Fruit fly (Drosophila melanogaster) whole organism, embryonic: ENCODE data around the gene CG9799.
A peak's percentile ranks its signal among the peaks of the same experiment; 100 is the strongest.

ENCODE experiments used
- BEAF-32 ChIP-seq: fragments of 200-800 bp; sonication (Bioruptor generic); optimal IDR thresholded peaks from 3 replicates; lab custom pipeline; 2017; ENCODE audit warnings: missing biosample characterization, missing genetic modification characterization, mild to moderate bottlenecking, moderate library complexity, missing genetic modification reagents
- CG13424 ChIP-seq: fragments of 200-800 bp; sonication (Bioruptor generic); optimal IDR thresholded peaks from 2 replicates; lab custom pipeline; 2019; ENCODE audit warnings: missing biosample characterization, mild to moderate bottlenecking, missing genetic modification characterization, moderate library complexity
- CG15514 ChIP-seq: fragments of 200-800 bp; sonication (Bioruptor generic); optimal IDR thresholded peaks from 3 replicates; lab custom pipeline; 2017; ENCODE audit warnings: missing biosample characterization, missing genetic modification characterization, mild to moderate bottlenecking, moderate library complexity, missing genetic modification reagents
- CG15601 ChIP-seq: fragments of 200-800 bp; sonication (Bioruptor generic); optimal IDR thresholded peaks from 3 replicates; lab custom pipeline; 2019; ENCODE audit warnings: missing biosample characterization, mild to moderate bottlenecking, missing genetic modification characterization, moderate library complexity
- CG16779 ChIP-seq: fragments of 200-800 bp; sonication (Bioruptor generic); IDR thresholded peaks from 2 replicates; pipeline ENCODE4 v1.3.6; 2022; ENCODE audit warnings: missing biosample characterization, missing genetic modification characterization
- CG16813 ChIP-seq: fragments of 200-800 bp; sonication (Bioruptor generic); IDR thresholded peaks from 3 replicates; pipeline ENCODE4 v1.3.6; 2022; ENCODE audit warnings: missing biosample characterization, missing genetic modification characterization; ENCODE audit not compliant: partially characterized antibody
- CG17328 ChIP-seq: fragments of 200-800 bp; sonication (Bioruptor generic); IDR thresholded peaks from 2 replicates; pipeline ENCODE4 v1.3.6; 2022; ENCODE audit warnings: missing biosample characterization, missing genetic modification characterization
- CG18599 ChIP-seq: fragments of 200-800 bp; sonication (Bioruptor generic); optimal IDR thresholded peaks from 3 replicates; lab custom pipeline; 2017; ENCODE audit warnings: missing biosample characterization, missing genetic modification characterization, mild to moderate bottlenecking, moderate library complexity, missing genetic modification reagents
- CG2199 ChIP-seq: fragments of 200-800 bp; sonication (Bioruptor generic); IDR thresholded peaks from 3 replicates; pipeline ENCODE4 v1.3.6; 2022; ENCODE audit warnings: missing biosample characterization, missing genetic modification characterization
- CG2202 ChIP-seq: fragments of 200-800 bp; sonication (Bioruptor generic); optimal IDR thresholded peaks from 2 replicates; lab custom pipeline; 2018; ENCODE audit warnings: missing biosample characterization, mild to moderate bottlenecking, missing genetic modification characterization
- CG30431 ChIP-seq: fragments of 200-800 bp; sonication (Bioruptor generic); optimal IDR thresholded peaks from 2 replicates; lab custom pipeline; 2017; ENCODE audit warnings: missing biosample characterization, missing genetic modification characterization
- CG3163 ChIP-seq: fragments of 200-800 bp; sonication (Bioruptor generic); optimal IDR thresholded peaks from 3 replicates; lab custom pipeline; 2016; ENCODE audit warnings: missing biosample characterization, missing genetic modification characterization
- CG3847 ChIP-seq: fragments of 200-800 bp; sonication (Bioruptor generic); IDR thresholded peaks from 2 replicates; pipeline ENCODE4 v1.3.6; 2022; ENCODE audit warnings: missing biosample characterization, missing genetic modification characterization
- CG4424 ChIP-seq: fragments of 200-800 bp; sonication (Bioruptor generic); optimal IDR thresholded peaks from 3 replicates; lab custom pipeline; 2016; ENCODE audit warnings: missing biosample characterization, missing genetic modification characterization
- CG4854 ChIP-seq: fragments of 200-800 bp; sonication (Bioruptor generic); optimal IDR thresholded peaks from 2 replicates; lab custom pipeline; 2016; ENCODE audit warnings: missing biosample characterization, missing genetic modification characterization, inconsistent platforms
- CG6254 ChIP-seq: fragments of 200-800 bp; sonication (Bioruptor generic); optimal IDR thresholded peaks from 3 replicates; lab custom pipeline; 2017; ENCODE audit warnings: mild to moderate bottlenecking, missing biosample characterization, missing genetic modification reagents, missing genetic modification characterization
- CG6683 ChIP-seq: fragments of 200-800 bp; sonication (Bioruptor generic); optimal IDR thresholded peaks from 2 replicates; lab custom pipeline; 2017; ENCODE audit warnings: missing biosample characterization, mild to moderate bottlenecking, missing genetic modification characterization, missing genetic modification reagents
- CG8478 ChIP-seq: fragments of >200 bp; optimal IDR thresholded peaks from 2 replicates; lab custom pipeline; 2018
- Camta ChIP-seq: fragments of 200-800 bp; sonication (Bioruptor generic); optimal IDR thresholded peaks from 2 replicates; lab custom pipeline; 2016; ENCODE audit warnings: missing biosample characterization, missing genetic modification characterization
- Dek ChIP-seq: fragments of 200-800 bp; sonication (Bioruptor generic); optimal IDR thresholded peaks from 3 replicates; lab custom pipeline; 2019; ENCODE audit warnings: missing biosample characterization, mild to moderate bottlenecking, missing genetic modification characterization, moderate library complexity
- Dip2 ChIP-seq: fragments of 200-800 bp; sonication (Bioruptor generic); IDR thresholded peaks from 2 replicates; pipeline ENCODE4 v1.3.6; 2022; ENCODE audit warnings: missing biosample characterization, missing genetic modification characterization
- Ets65A ChIP-seq: fragments of 200-800 bp; sonication (Bioruptor generic); peaks from one replicate; lab custom pipeline; 2016; ENCODE audit warnings: missing biosample characterization, missing genetic modification characterization
- Hr78 ChIP-seq, 2 experiments: fragments of 200-800 bp in 1 of 2; fragments of >200 bp in 1 of 2; sonication (Bioruptor generic) in 1 of 2; optimal IDR thresholded peaks; 2 replicates each; lab custom pipeline; 2017 to 2019; ENCODE audit warnings: missing biosample characterization in 2 of 2, missing genetic modification characterization in 2 of 2, mild to moderate bottlenecking in 1 of 2, moderate library complexity in 1 of 2
- Lpt ChIP-seq: fragments of >200 bp; optimal IDR thresholded peaks from 2 replicates; lab custom pipeline; 2018; ENCODE audit warnings: missing biosample characterization, missing genetic modification characterization
- Meics ChIP-seq: fragments of 200-800 bp; sonication (Bioruptor generic); optimal IDR thresholded peaks from 2 replicates; lab custom pipeline; 2017; ENCODE audit warnings: missing biosample characterization, mild to moderate bottlenecking, missing genetic modification characterization
- Ravus ChIP-seq: fragments of 200-800 bp; sonication (Bioruptor generic); IDR thresholded peaks from 2 replicates; pipeline ENCODE4 v1.3.6; 2022; ENCODE audit warnings: missing biosample characterization, missing genetic modification characterization
- Side ChIP-seq: fragments of 200-800 bp; sonication (Bioruptor generic); optimal IDR thresholded peaks from 2 replicates; lab custom pipeline; 2016; ENCODE audit warnings: missing biosample characterization, missing genetic modification characterization
- Taf1 ChIP-seq: fragments of 200-800 bp; sonication (Bioruptor generic); IDR thresholded peaks from 2 replicates; pipeline ENCODE4 v1.3.6; 2022; ENCODE audit warnings: missing biosample characterization, missing genetic modification characterization
- Usf ChIP-seq: fragments of 200-800 bp; sonication (Bioruptor generic); optimal IDR thresholded peaks from 2 replicates; lab custom pipeline; 2017; ENCODE audit warnings: missing genotype, missing biosample characterization, missing genetic modification characterization
- ab ChIP-seq: fragments of 200-800 bp; sonication (Bioruptor generic); optimal IDR thresholded peaks from 2 replicates; lab custom pipeline; 2016; ENCODE audit warnings: missing biosample characterization, missing genetic modification characterization
- ato ChIP-seq: fragments of 200-800 bp; sonication (Bioruptor generic); IDR thresholded peaks from 2 replicates; pipeline ENCODE4 v1.3.6; 2022; ENCODE audit warnings: missing biosample characterization, missing genetic modification characterization; ENCODE audit not compliant: partially characterized antibody
- az2 ChIP-seq: fragments of 200-800 bp; sonication (Bioruptor generic); optimal IDR thresholded peaks from 3 replicates; lab custom pipeline; 2016; ENCODE audit warnings: missing biosample characterization, missing genetic modification characterization
- bowl ChIP-seq: fragments of 200-800 bp; sonication (Bioruptor generic); IDR thresholded peaks from 2 replicates; pipeline ENCODE4 v1.3.6; 2022; ENCODE audit warnings: missing biosample characterization, missing genetic modification characterization
- bsh ChIP-seq, 2 experiments: fragments of 200-800 bp; sonication (Bioruptor generic); optimal IDR thresholded peaks; 2 replicates each; lab custom pipeline; 2017 to 2018; ENCODE audit warnings: mild to moderate bottlenecking in 2 of 2, missing biosample characterization in 2 of 2, missing genetic modification characterization in 2 of 2, moderate library complexity in 1 of 2
- chm ChIP-seq: fragments of 200-800 bp; sonication (Bioruptor generic); IDR thresholded peaks from 2 replicates; pipeline ENCODE4 v1.3.6; 2022; ENCODE audit warnings: missing biosample characterization, missing genetic modification characterization
- chn ChIP-seq: fragments of 200-800 bp; sonication (Bioruptor generic); optimal IDR thresholded peaks from 2 replicates; lab custom pipeline; 2016; ENCODE audit warnings: missing biosample characterization, missing genetic modification characterization
- croc ChIP-seq: fragments of 200-800 bp; sonication (Bioruptor generic); conservative IDR thresholded peaks from 3 replicates; pipeline ENCODE4 v1.3.6; 2022; ENCODE audit warnings: missing biosample characterization, missing genetic modification characterization
- danr ChIP-seq: fragments of 200-800 bp; sonication (Bioruptor generic); IDR thresholded peaks from 2 replicates; pipeline ENCODE4 v1.3.6; 2022; ENCODE audit warnings: missing biosample characterization, missing genetic modification characterization
- dpn ChIP-seq, 2 experiments: fragments of 200-800 bp; sonication (Bioruptor generic); optimal IDR thresholded peaks; 3 replicates each; lab custom pipeline; 2016; ENCODE audit warnings: missing biosample characterization in 2 of 2, missing genetic modification characterization in 2 of 2
- fu2 ChIP-seq: fragments of 200-800 bp; sonication (Bioruptor generic); optimal IDR thresholded peaks from 2 replicates; lab custom pipeline; 2016; ENCODE audit warnings: missing biosample characterization, missing genetic modification characterization
- gt ChIP-seq: fragments of 200-800 bp; sonication (Bioruptor generic); IDR thresholded peaks from 2 replicates; pipeline ENCODE4 v1.3.6; 2022; ENCODE audit warnings: missing biosample characterization, missing genetic modification characterization
- jing ChIP-seq: fragments of 200-800 bp; sonication (Bioruptor generic); optimal IDR thresholded peaks from 2 replicates; lab custom pipeline; 2018; ENCODE audit warnings: missing biosample characterization, mild to moderate bottlenecking, missing genetic modification characterization
- nom ChIP-seq: fragments of 200-800 bp; sonication (Bioruptor generic); optimal IDR thresholded peaks from 2 replicates; lab custom pipeline; 2017; ENCODE audit warnings: missing biosample characterization, missing genetic modification characterization, mild to moderate bottlenecking, moderate library complexity, missing genetic modification reagents
- pita ChIP-seq: fragments of 200-800 bp; sonication (Bioruptor generic); optimal IDR thresholded peaks from 2 replicates; lab custom pipeline; 2017; ENCODE audit warnings: missing biosample characterization, mild to moderate bottlenecking, missing genetic modification characterization
- repo ChIP-seq: fragments of 200-800 bp; sonication (Bioruptor generic); optimal IDR thresholded peaks from 2 replicates; lab custom pipeline; 2016; ENCODE audit warnings: missing biosample characterization, missing genetic modification characterization
- sqz ChIP-seq: fragments of 200-800 bp; sonication (Bioruptor generic); optimal IDR thresholded peaks from 3 replicates; lab custom pipeline; 2018; ENCODE audit warnings: missing biosample characterization, mild to moderate bottlenecking, missing genetic modification characterization
- tna ChIP-seq: fragments of 200-800 bp; sonication (Bioruptor generic); IDR thresholded peaks from 2 replicates; pipeline ENCODE4 v1.3.6; 2022; ENCODE audit warnings: missing biosample characterization, missing genetic modification characterization; ENCODE audit not compliant: partially characterized antibody
- ttk ChIP-seq: fragments of 200-800 bp; sonication (Bioruptor generic); IDR thresholded peaks from 2 replicates; pipeline ENCODE4 v2.1.2; 2022; ENCODE audit warnings: missing biosample characterization, missing genetic modification characterization
- zen2 ChIP-seq: fragments of 200-800 bp; sonication (Bioruptor generic); IDR thresholded peaks from 3 replicates; pipeline ENCODE4 v1.3.6; 2022; ENCODE audit warnings: missing biosample characterization, missing genetic modification characterization; ENCODE audit not compliant: partially characterized antibody

The CG9799 gene

DNA sequence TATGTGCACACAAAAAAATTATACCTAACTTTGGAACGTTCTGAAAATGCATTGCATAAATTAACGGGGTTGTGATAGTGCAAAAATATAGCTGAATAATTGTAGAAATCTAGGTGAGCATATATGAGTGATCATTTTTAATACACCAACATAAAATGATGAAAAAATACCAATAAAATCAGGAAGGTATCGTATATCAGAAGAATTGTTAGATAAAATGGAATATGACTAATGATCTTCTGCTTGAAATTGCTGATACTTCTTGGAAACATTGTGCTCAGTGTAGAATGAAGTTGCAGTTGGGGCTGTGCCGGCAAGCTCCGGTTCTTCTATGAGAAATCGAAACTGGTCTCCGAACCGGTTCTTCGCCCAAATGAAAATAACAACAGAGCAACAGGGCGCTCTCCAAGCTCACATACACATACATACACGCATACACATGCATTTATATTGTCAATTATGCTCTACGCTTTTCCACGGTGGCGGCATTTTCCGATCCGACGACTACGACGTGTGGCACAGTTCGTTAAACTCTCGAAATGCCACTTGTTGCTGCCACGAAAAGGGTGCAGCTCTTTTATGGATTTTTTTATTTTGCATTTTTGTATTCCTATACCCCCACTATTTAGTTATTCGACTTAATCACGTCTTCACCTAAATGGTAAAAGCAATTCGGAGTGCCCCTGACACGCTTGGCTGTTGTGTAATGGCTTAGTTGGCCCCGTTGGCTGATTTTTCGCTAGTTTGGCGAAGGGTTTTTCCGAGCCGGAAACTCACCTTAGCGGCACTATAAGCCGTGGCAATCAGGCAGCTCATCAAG, 12.6 kb upstream of the CG9799 start (continued):
- no peak for TF ChIP-seq tna (GFP tag; lab: Robert Waterston, UW)
- peak; percentile 92 for TF ChIP-seq CG13424 (tag; lab: Kevin White, UChicago)
- TF ChIP-seq nom: peak; percentile 91
- TF ChIP-seq BEAF-32 (GFP tag; lab: Kevin White, UChicago): no peak
- TF ChIP-seq Meics (GFP tag; lab: Kevin White, UChicago): peak; percentile 88
- TF ChIP-seq CG16779 (GFP tag; lab: Robert Waterston, UW): peak; percentile 63; the same call in 1 of the 2 replicates
- TF ChIP-seq sqz: peak; percentile 53
- TF ChIP-seq Dip2 (GFP tag; lab: Robert Waterston, UW): no peak
- TF ChIP-seq CG2199 (GFP tag; lab: Robert Waterston, UW): peak; percentile 85
- peak; percentile 66 for TF ChIP-seq Ravus (GFP tag; lab: Robert Waterston, UW)
- TF ChIP-seq chn (GFP tag; lab: Kevin White, UChicago): peak; percentile 91
- peak; percentile 90 for TF ChIP-seq az2 (GFP tag; lab: Kevin White, UChicago)
- peak; percentile 82 for TF ChIP-seq CG6254 (GFP tag; lab: Kevin White, UChicago)
- TF ChIP-seq jing: peak; percentile 77
- TF ChIP-seq repo (GFP tag; lab: Kevin White, UChicago): peak; percentile 69
- no peak for TF ChIP-seq pita (GFP tag; lab: Kevin White, UChicago)
- TF ChIP-seq Hr78 (GFP tag; optimal IDR thresholded peaks at IDR 0.05; lab: Kevin White, UChicago): peak in 1 of 2 experiments; percentile 73
- 0 out of 2 replicates have a peak, but pooled peaks have one; percentile 31 for TF ChIP-seq gt (GFP tag; lab: Robert Waterston, UW)
- no peak for TF ChIP-seq bowl (GFP tag; lab: Robert Waterston, UW)
- TF ChIP-seq Side: peak; percentile 86
- TF ChIP-seq ab (GFP tag; lab: Kevin White, UChicago): peak; percentile 52
- peak; percentile 71 for TF ChIP-seq CG3163 (GFP tag; lab: Kevin White, UChicago)
- TF ChIP-seq CG3847 (GFP tag; lab: Robert Waterston, UW): peak; percentile 78
- no peak for TF ChIP-seq zen2 (GFP tag; lab: Robert Waterston, UW)
- no peak for TF ChIP-seq ato
- peak; percentile 84 for TF ChIP-seq CG30431 (GFP tag; lab: Kevin White, UChicago)
- peak; percentile 81 for TF ChIP-seq croc (GFP tag; lab: Robert Waterston, UW)
- peak; percentile 89 for TF ChIP-seq Camta (GFP tag; lab: Kevin White, UChicago)
- TF ChIP-seq CG16813 (GFP tag; lab: Robert Waterston, UW): no peak
- peak; percentile 83 for TF ChIP-seq ttk (GFP tag; lab: Robert Waterston, UW)
- peak; percentile 57 for TF ChIP-seq CG6683 (GFP tag; lab: Kevin White, UChicago)
- peak; percentile 71 for TF ChIP-seq CG17328 (GFP tag; lab: Robert Waterston, UW)
- peak; percentile 88 for TF ChIP-seq Dek (tag; lab: Kevin White, UChicago)
- peak; percentile 85 for TF ChIP-seq fu2 (GFP tag; lab: Kevin White, UChicago)
- peak; percentile 81 for TF ChIP-seq danr (GFP tag; lab: Robert Waterston, UW)
- TF ChIP-seq Usf (GFP tag; lab: Kevin White, UChicago): peak; percentile 78
- TF ChIP-seq CG4854 (GFP tag; lab: Kevin White, UChicago): peak; percentile 83
- TF ChIP-seq dpn (GFP tag; optimal IDR thresholded peaks at IDR 0.05; lab: Kevin White, UChicago): peak; percentile 90 to 92
- peak; percentile 86 for TF ChIP-seq CG4424 (GFP tag; lab: Kevin White, UChicago)
- TF ChIP-seq CG8478: no peak
- TF ChIP-seq Taf1: peak; percentile 65; the same call in 1 of the 2 replicates
- peak; percentile 83 for TF ChIP-seq CG15601
- TF ChIP-seq bsh (GFP tag; optimal IDR thresholded peaks at IDR 0.05; lab: Kevin White, UChicago): peak; percentile 90 to 91
- TF ChIP-seq Ets65A (GFP tag; lab: Kevin White, UChicago): peak; percentile 96
- TF ChIP-seq CG15514 (GFP tag; lab: Kevin White, UChicago): peak; percentile 80
- no peak; the same call in 1 of the 2 replicates for TF ChIP-seq chm (GFP tag; lab: Robert Waterston, UW)
- TF ChIP-seq CG18599 (GFP tag; lab: Kevin White, UChicago): peak; percentile 79
- peak; percentile 89 for TF ChIP-seq CG2202 (tag; lab: Kevin White, UChicago)
- TF ChIP-seq Lpt (GFP tag; lab: Kevin White, UChicago): no peak
